Worm (Caenorhabditis elegans) whole organism, L3 larva: Measurements from ENCODE around the gene C07C7.3.

Experiments
- aly-2 ChIP-seq: fragments of 150-350 bp; optimal IDR thresholded peaks from 2 replicates; lab custom pipeline; 2014; ENCODE audit warnings: missing biosample characterization, missing genetic modification characterization
- ceh-82 ChIP-seq: fragments of 150-350 bp; optimal IDR thresholded peaks from 2 replicates; lab custom pipeline; 2014; ENCODE audit warnings: missing biosample characterization, missing genetic modification characterization
- egl-27 ChIP-seq: sonication (generic microtip); optimal IDR thresholded peaks from 4 replicates; lab custom pipeline; 2017; ENCODE audit warnings: missing biosample characterization, missing genetic modification reagents, missing genetic modification characterization
- elt-3 ChIP-seq, 3 experiments: fragments of 150-350 bp in 1 of 3; sonication (generic microtip) in 2 of 3; optimal IDR thresholded peaks; 2 replicates in 2 of 3; 4 replicates in 1 of 3; lab custom pipeline; 2014 to 2017; ENCODE audit warnings: missing biosample characterization in 3 of 3, missing genetic modification characterization in 3 of 3
- fkh-2 ChIP-seq: fragments of 150-350 bp; optimal IDR thresholded peaks from 2 replicates; lab custom pipeline; 2014; ENCODE audit warnings: missing biosample characterization, missing genetic modification reagents, missing genetic modification characterization
- hmg-11 ChIP-seq: sonication (generic microtip); optimal IDR thresholded peaks from 2 replicates; lab custom pipeline; 2016; ENCODE audit warnings: missing genetic modification characterization, missing compliant biosample characterization
- nhr-11 ChIP-seq: fragments of 150-350 bp; optimal IDR thresholded peaks from 2 replicates; lab custom pipeline; 2014; ENCODE audit warnings: missing biosample characterization, missing genetic modification characterization
- nhr-12 ChIP-seq: fragments of 150-350 bp; optimal IDR thresholded peaks from 2 replicates; lab custom pipeline; 2014; ENCODE audit warnings: missing biosample characterization, missing genetic modification characterization
- nhr-237 ChIP-seq: fragments of 150-350 bp; optimal IDR thresholded peaks from 2 replicates; lab custom pipeline; 2014; ENCODE audit warnings: missing biosample characterization, missing genetic modification characterization
- nhr-25 ChIP-seq: sonication (generic microtip); optimal IDR thresholded peaks from 2 replicates; lab custom pipeline; 2017; ENCODE audit warnings: missing biosample characterization, missing genetic modification characterization
- pqm-1 ChIP-seq: fragments of 150-350 bp; optimal IDR thresholded peaks from 2 replicates; lab custom pipeline; 2017; ENCODE audit warnings: missing biosample characterization, missing genetic modification characterization, inconsistent platforms
- snpc-4 ChIP-seq: fragments of 150-350 bp; optimal IDR thresholded peaks from 2 replicates; lab custom pipeline; 2014; ENCODE audit warnings: missing biosample characterization, missing genetic modification characterization

- TF ChIP-seq elt-3 (tag; optimal IDR thresholded peaks at IDR 0.05; lab: Kevin White, UChicago) (no peak), nhr-11 (tag; lab: Kevin White, UChicago) (no peak), fkh-2 (tag; lab: Kevin White, UChicago) (no peak), aly-2 (no peak), hmg-11 (tag; lab: Kevin White, UChicago) (no peak), nhr-12 (tag; lab: Kevin White, UChicago) (no peak), pqm-1 (tag; lab: Kevin White, UChicago) (no peak), snpc-4 (tag; lab: Kevin White, UChicago) (no peak), egl-27 (tag; lab: Kevin White, UChicago) (no peak), nhr-237 (tag; lab: Kevin White, UChicago) (no peak), ceh-82 (tag; lab: Kevin White, UChicago) (no peak), nhr-25 (tag; lab: Kevin White, UChicago) (no peak)
Observed at ce11 chrIV:9144405-9144804, 21.4 kb upstream of the C07C7.3 start, which contains the start of gene flp-1.
